Fruit fly (Drosophila melanogaster) whole organism, embryonic: Measurements from ENCODE around the gene CG7512.

ENCODE experiments used
- B-H1 ChIP-seq: fragments of 200-800 bp; sonication (Bioruptor generic); IDR thresholded peaks from 3 replicates; pipeline ENCODE4 v1.3.6; 2022; ENCODE audit warnings: missing biosample characterization, missing genetic modification characterization
- CG10147 ChIP-seq: fragments of 200-800 bp; sonication (Bioruptor generic); optimal IDR thresholded peaks from 2 replicates; lab custom pipeline; 2019; ENCODE audit warnings: missing biosample characterization, mild to moderate bottlenecking, missing genetic modification characterization, moderate library complexity
- CG10209 ChIP-seq: fragments of 200-800 bp; sonication (Bioruptor generic); optimal IDR thresholded peaks from 3 replicates; lab custom pipeline; 2017; ENCODE audit warnings: missing biosample characterization, mild to moderate bottlenecking, missing genetic modification characterization, missing genetic modification reagents
- CG11560 ChIP-seq: fragments of 200-800 bp; sonication (Bioruptor generic); IDR thresholded peaks from 3 replicates; pipeline ENCODE4 v1.3.6; 2022; ENCODE audit warnings: missing biosample characterization, missing genetic modification characterization
- CG11695 ChIP-seq: fragments of 200-800 bp; sonication (Bioruptor generic); IDR thresholded peaks from 3 replicates; pipeline ENCODE4 v1.3.6; 2022; ENCODE audit warnings: missing biosample characterization, missing genetic modification characterization
- CG12659 ChIP-seq: fragments of 200-800 bp; sonication (Bioruptor generic); optimal IDR thresholded peaks from 3 replicates; lab custom pipeline; 2017; ENCODE audit warnings: mild to moderate bottlenecking, missing biosample characterization, missing genetic modification reagents, missing genetic modification characterization
- CG12769 ChIP-seq: fragments of 200-800 bp; sonication (Bioruptor generic); optimal IDR thresholded peaks from 2 replicates; lab custom pipeline; 2019; ENCODE audit warnings: missing biosample characterization, mild to moderate bottlenecking, missing genetic modification characterization, moderate library complexity
- CG14014 ChIP-seq: fragments of 200-800 bp; sonication (Bioruptor generic); IDR thresholded peaks from 2 replicates; pipeline ENCODE4 v1.3.6; 2022; ENCODE audit warnings: missing biosample characterization, missing genetic modification characterization
- CG15011 ChIP-seq: fragments of 200-800 bp; sonication (Bioruptor generic); optimal IDR thresholded peaks from 3 replicates; lab custom pipeline; 2018; ENCODE audit warnings: missing biosample characterization, mild to moderate bottlenecking, missing genetic modification characterization
- CG15269 ChIP-seq: fragments of 200-800 bp; sonication (Bioruptor generic); optimal IDR thresholded peaks from 2 replicates; lab custom pipeline; 2018; ENCODE audit warnings: missing biosample characterization, mild to moderate bottlenecking, missing genetic modification characterization, moderate library complexity
- CG16815 ChIP-seq: fragments of 200-800 bp; sonication (Bioruptor generic); optimal IDR thresholded peaks from 3 replicates; lab custom pipeline; 2017; ENCODE audit warnings: missing biosample characterization, mild to moderate bottlenecking, missing genetic modification characterization
- CG18619 ChIP-seq: fragments of 200-800 bp; sonication (Bioruptor generic); optimal IDR thresholded peaks from 3 replicates; lab custom pipeline; 2017; ENCODE audit warnings: missing biosample characterization, mild to moderate bottlenecking, missing genetic modification characterization
- CG6175 ChIP-seq: fragments of 200-800 bp; sonication (Bioruptor generic); IDR thresholded peaks from 3 replicates; pipeline ENCODE4 v1.3.6; 2022; ENCODE audit warnings: missing biosample characterization, missing genetic modification characterization
- CG7372 ChIP-seq: fragments of 200-800 bp; sonication (Bioruptor generic); IDR thresholded peaks from 2 replicates; pipeline ENCODE4 v1.3.6; 2022; ENCODE audit warnings: missing biosample characterization, missing genetic modification characterization
- CG7839 ChIP-seq: fragments of 200-800 bp; sonication (Bioruptor generic); optimal IDR thresholded peaks from 3 replicates; lab custom pipeline; 2018; ENCODE audit warnings: missing biosample characterization, mild to moderate bottlenecking, missing genetic modification characterization, moderate library complexity
- CG9797 ChIP-seq: fragments of 200-800 bp; sonication (Bioruptor generic); optimal IDR thresholded peaks from 3 replicates; lab custom pipeline; 2018; ENCODE audit warnings: missing biosample characterization, mild to moderate bottlenecking, missing genetic modification characterization
- CG9817 ChIP-seq: fragments of 200-800 bp; sonication (Bioruptor generic); optimal IDR thresholded peaks from 2 replicates; lab custom pipeline; 2018; ENCODE audit warnings: missing biosample characterization, mild to moderate bottlenecking, missing genetic modification characterization, moderate library complexity
- CTCF ChIP-seq: fragments of 200-800 bp; sonication (Bioruptor generic); optimal IDR thresholded peaks from 2 replicates; lab custom pipeline; 2017; ENCODE audit warnings: missing biosample characterization, mild to moderate bottlenecking, missing genetic modification characterization, moderate library complexity
- D19B ChIP-seq: fragments of 200-800 bp; sonication (Bioruptor generic); optimal IDR thresholded peaks from 2 replicates; lab custom pipeline; 2017; ENCODE audit warnings: missing biosample characterization, mild to moderate bottlenecking, missing genetic modification characterization
- Fer2 ChIP-seq: fragments of 200-800 bp; sonication (Bioruptor generic); optimal IDR thresholded peaks from 2 replicates; lab custom pipeline; 2018; ENCODE audit warnings: missing biosample characterization, mild to moderate bottlenecking, missing genetic modification characterization, moderate library complexity
- HLH54F ChIP-seq: fragments of 200-800 bp; sonication (Bioruptor generic); optimal IDR thresholded peaks from 3 replicates; lab custom pipeline; 2016; ENCODE audit warnings: missing biosample characterization, missing genetic modification characterization
- Hand ChIP-seq: fragments of 200-800 bp; sonication (Bioruptor generic); optimal IDR thresholded peaks from 2 replicates; lab custom pipeline; 2017; ENCODE audit warnings: mild to moderate bottlenecking, missing biosample characterization, missing genetic modification reagents, missing genetic modification characterization
- Mad ChIP-seq: fragments of 200-800 bp; sonication (Bioruptor generic); optimal IDR thresholded peaks from 2 replicates; lab custom pipeline; 2016; ENCODE audit warnings: missing biosample characterization, missing genetic modification characterization
- Pdp1 ChIP-seq, 2 experiments: fragments of 200-800 bp; sonication (Bioruptor generic); optimal IDR thresholded peaks; 3 replicates each; lab custom pipeline; 2016; ENCODE audit warnings: missing biosample characterization in 2 of 2, missing genetic modification characterization in 2 of 2, mild to moderate bottlenecking in 1 of 2, moderate library complexity in 1 of 2
- Stat92E ChIP-seq, 3 experiments: fragments of >200 bp in 2 of 3; fragments of 200-800 bp in 1 of 3; sonication (Bioruptor generic) in 1 of 3; optimal IDR thresholded peaks; 2 replicates each; lab custom pipeline; 2017 to 2019; ENCODE audit warnings: missing biosample characterization in 3 of 3, missing genetic modification characterization in 3 of 3, mild to moderate bottlenecking in 1 of 3, moderate library complexity in 1 of 3
- Usf ChIP-seq: fragments of 200-800 bp; sonication (Bioruptor generic); optimal IDR thresholded peaks from 2 replicates; lab custom pipeline; 2017; ENCODE audit warnings: missing genotype, missing biosample characterization, missing genetic modification characterization
- az2 ChIP-seq: fragments of 200-800 bp; sonication (Bioruptor generic); optimal IDR thresholded peaks from 3 replicates; lab custom pipeline; 2016; ENCODE audit warnings: missing biosample characterization, missing genetic modification characterization
- bcd ChIP-seq: fragments of 200-800 bp; sonication (Bioruptor generic); optimal IDR thresholded peaks from 2 replicates; lab custom pipeline; 2017; ENCODE audit warnings: missing biosample characterization, mild to moderate bottlenecking, missing genetic modification characterization
- bigmax ChIP-seq: fragments of 200-800 bp; sonication (Bioruptor generic); optimal IDR thresholded peaks from 2 replicates; lab custom pipeline; 2018; ENCODE audit warnings: missing biosample characterization, mild to moderate bottlenecking, missing genetic modification characterization
- caup ChIP-seq: fragments of 200-800 bp; sonication (Bioruptor generic); optimal IDR thresholded peaks from 3 replicates; lab custom pipeline; 2017; ENCODE audit warnings: missing biosample characterization, mild to moderate bottlenecking, missing genetic modification characterization, moderate library complexity; ENCODE audit not compliant: severe bottlenecking
- cwo ChIP-seq: fragments of 200-800 bp; sonication (Bioruptor generic); optimal IDR thresholded peaks from 3 replicates; lab custom pipeline; 2017; ENCODE audit warnings: missing biosample characterization, missing genetic modification characterization, mild to moderate bottlenecking, moderate library complexity, missing genetic modification reagents
- dpn ChIP-seq, 2 experiments: fragments of 200-800 bp; sonication (Bioruptor generic); optimal IDR thresholded peaks; 3 replicates each; lab custom pipeline; 2016; ENCODE audit warnings: missing biosample characterization in 2 of 2, missing genetic modification characterization in 2 of 2
- dysf ChIP-seq: fragments of 200-800 bp; sonication (Bioruptor generic); IDR thresholded peaks from 3 replicates; pipeline ENCODE4 v1.3.6; 2022; ENCODE audit warnings: missing biosample characterization, missing genetic modification characterization
- ems ChIP-seq: fragments of 200-800 bp; sonication (Bioruptor generic); optimal IDR thresholded peaks from 3 replicates; lab custom pipeline; 2016; ENCODE audit warnings: missing biosample characterization, missing genetic modification characterization
- jing ChIP-seq: fragments of 200-800 bp; sonication (Bioruptor generic); optimal IDR thresholded peaks from 2 replicates; lab custom pipeline; 2018; ENCODE audit warnings: missing biosample characterization, mild to moderate bottlenecking, missing genetic modification characterization
- kay ChIP-seq: fragments of 200-800 bp; sonication (Bioruptor generic); optimal IDR thresholded peaks from 2 replicates; lab custom pipeline; 2016; ENCODE audit warnings: missing biosample characterization, missing genetic modification characterization
- lab ChIP-seq: fragments of 200-800 bp; sonication (Bioruptor generic); optimal IDR thresholded peaks from 3 replicates; lab custom pipeline; 2017; ENCODE audit warnings: missing biosample characterization, missing genetic modification characterization, mild to moderate bottlenecking, moderate library complexity, missing genetic modification reagents
- lmd ChIP-seq: fragments of 200-800 bp; sonication (Bioruptor generic); IDR thresholded peaks from 2 replicates; pipeline ENCODE4 v1.3.6; 2022; ENCODE audit warnings: missing biosample characterization, missing genetic modification characterization
- org-1 ChIP-seq: fragments of 200-800 bp; sonication (Bioruptor generic); optimal IDR thresholded peaks from 2 replicates; lab custom pipeline; 2017; ENCODE audit warnings: missing biosample characterization, missing genetic modification characterization
- pan ChIP-seq, 4 experiments: fragments of >200 bp in 3 of 4; fragments of 200-800 bp in 1 of 4; sonication (Bioruptor generic) in 1 of 4; optimal IDR thresholded peaks in 3 of 4; IDR thresholded peaks in 1 of 4; 2 replicates each; pipeline versions ENCODE4 v1.3.6 to Lab custom; 2017 to 2022; ENCODE audit warnings: missing biosample characterization in 2 of 4, missing genetic modification characterization in 2 of 4, mixed read lengths in 1 of 4
- scrt ChIP-seq: fragments of 200-800 bp; sonication (Bioruptor generic); optimal IDR thresholded peaks from 2 replicates; lab custom pipeline; 2018; ENCODE audit warnings: missing biosample characterization, mild to moderate bottlenecking, missing genetic modification characterization, moderate library complexity
- sna ChIP-seq: fragments of 200-800 bp; sonication (Bioruptor generic); IDR thresholded peaks from 2 replicates; pipeline ENCODE4 v1.3.6; 2022; ENCODE audit warnings: missing biosample characterization, missing genetic modification characterization; ENCODE audit not compliant: partially characterized antibody
- tio ChIP-seq: fragments of 200-800 bp; sonication (Bioruptor generic); optimal IDR thresholded peaks from 2 replicates; lab custom pipeline; 2017; ENCODE audit warnings: missing biosample characterization, missing genetic modification characterization, inconsistent platforms
- unpg ChIP-seq: fragments of 200-800 bp; sonication (Bioruptor generic); optimal IDR thresholded peaks from 3 replicates; lab custom pipeline; 2018; ENCODE audit warnings: missing biosample characterization, mild to moderate bottlenecking, missing genetic modification characterization, moderate library complexity
- vfl ChIP-seq: fragments of 200-800 bp; sonication (Bioruptor generic); optimal IDR thresholded peaks from 2 replicates; lab custom pipeline; 2016; ENCODE audit warnings: missing biosample characterization, missing genetic modification characterization
- zfh1 ChIP-seq: fragments of 200-800 bp; sonication (Bioruptor generic); IDR thresholded peaks from 3 replicates; pipeline ENCODE4 v1.3.6; 2022; ENCODE audit warnings: missing biosample characterization, missing genetic modification characterization

CG7512 gene

dm6 chr3L:11555662-11556460, 42.4 kb downstream of the CG7512 start (continued):
- TF ChIP-seq B-H1 (no peak; the same call in 2 of the 3 replicates), CG12769 (tag; lab: Kevin White, UChicago) (peak; percentile 61), CG16815 (GFP tag; lab: Kevin White, UChicago) (peak; percentile 56), HLH54F (GFP tag; lab: Kevin White, UChicago) (no peak), sna (GFP tag; lab: Robert Waterston, UW) (no peak), jing (GFP tag; lab: Kevin White, UChicago) (no peak), lmd (GFP tag; lab: Robert Waterston, UW) (peak; percentile 66), zfh1 (GFP tag; lab: Robert Waterston, UW) (peak; percentile 33; the same call in 1 of the 3 replicates), ems (GFP tag; lab: Kevin White, UChicago) (no peak), CG7372 (GFP tag; lab: Robert Waterston, UW) (no peak), Stat92E (GFP tag; optimal IDR thresholded peaks at IDR 0.05; lab: Kevin White, UChicago) (no peak), Usf (no peak), bigmax (GFP tag; lab: Kevin White, UChicago) (no peak), Fer2 (tag; lab: Kevin White, UChicago) (peak; percentile 50)

- TF ChIP-seq CG14014 (GFP tag; lab: Robert Waterston, UW) (0 out of 2 replicates have a peak, but pooled peaks have one; percentile 32), unpg (GFP tag; lab: Kevin White, UChicago) (peak; percentile 5), dpn (GFP tag; optimal IDR thresholded peaks at IDR 0.05; lab: Kevin White, UChicago) (peak in 1 of 2 experiments; percentile 24), CG11695 (0 out of 3 replicates have a peak, but pooled peaks have one; percentile 13), Mad (GFP tag; lab: Kevin White, UChicago) (no peak), CG18619 (GFP tag; lab: Kevin White, UChicago) (peak; percentile 44), scrt (GFP tag; lab: Kevin White, UChicago) (peak; percentile 7), CG10147 (peak; percentile 27), Hand (GFP tag; lab: Kevin White, UChicago) (peak; percentile 64), lab (GFP tag; lab: Kevin White, UChicago) (peak; percentile 54), Pdp1 (GFP tag; optimal IDR thresholded peaks at IDR 0.05; lab: Kevin White, UChicago) (peak in 1 of 2 experiments; percentile 9), CG9817 (tag; lab: Kevin White, UChicago) (peak; percentile 31), CG15269 (tag; lab: Kevin White, UChicago) (peak; percentile 8), CG11560 (tag; lab: Robert Waterston, UW) (no peak), bcd (GFP tag; lab: Kevin White, UChicago) (peak; percentile 32), pan (optimal IDR thresholded peaks at IDR 0.05; lab: Kevin White, UChicago) (no peak), pan (GFP tag; optimal IDR thresholded peaks at IDR 0.05 in 1 of 2, IDR thresholded peaks at IDR 0.05 in 1 of 2) (peak in 1 of 2 experiments; percentile 20), CG9797 (no peak), CTCF (GFP tag; lab: Kevin White, UChicago) (no peak), org-1 (no peak), CG12659 (GFP tag; lab: Kevin White, UChicago) (peak; percentile 25), CG15011 (peak; percentile 41), az2 (GFP tag; lab: Kevin White, UChicago) (peak; percentile 29), CG7839 (tag; lab: Kevin White, UChicago) (peak; percentile 57), dysf (GFP tag; lab: Robert Waterston, UW) (no peak; the same call in 2 of the 3 replicates), tio (GFP tag; lab: Kevin White, UChicago) (peak; percentile 34), vfl (GFP tag; lab: Kevin White, UChicago) (peak; percentile 33), D19B (GFP tag; lab: Kevin White, UChicago) (peak; percentile 7), caup (peak; percentile 41), cwo (peak; percentile 27), CG6175 (GFP tag; lab: Robert Waterston, UW) (peak; percentile 17; the same call in 1 of the 3 replicates), kay (GFP tag; lab: Kevin White, UChicago) (no peak), CG10209 (GFP tag; lab: Kevin White, UChicago) (peak; percentile 26)
These were observed 43.1 kb downstream of the CG7512 start for dm6 chr3L:11556637-11557036.
